Worm (Caenorhabditis elegans): ENCODE results near the gene F32H5.1.
A peak's percentile ranks its signal among the peaks of the same experiment; 100 is the strongest.

The F32H5.1 gene

DNA sequence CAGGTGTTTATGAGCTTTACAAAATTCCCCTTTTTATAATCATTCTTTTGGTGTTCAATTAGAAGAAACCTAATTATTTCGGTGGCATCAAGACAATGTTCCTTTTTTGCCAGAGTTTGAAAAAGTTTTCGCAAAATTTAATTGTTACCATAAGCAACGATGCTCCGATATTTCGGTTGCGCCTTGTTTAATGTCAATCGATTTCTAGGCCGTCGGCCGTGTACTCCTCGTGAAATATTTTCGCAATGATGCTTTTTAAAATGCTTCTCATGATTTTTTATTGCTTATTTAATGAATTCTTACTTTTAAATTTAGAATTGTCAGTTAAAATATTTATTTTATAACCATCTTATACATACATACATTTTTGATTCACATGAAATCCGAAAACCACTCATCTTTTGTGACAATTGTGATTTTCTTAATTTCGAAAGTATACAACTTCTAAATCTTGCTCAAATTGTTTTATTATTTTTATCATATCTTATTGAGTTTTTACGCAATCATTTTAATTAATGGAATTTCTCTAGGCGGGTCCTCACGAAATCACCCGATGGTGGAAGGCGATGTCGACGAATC, 44.7 kb downstream of the F32H5.1 start, which contains the start of gene C50B6.3 (continued):
- TF ChIP-seq lin-38 (GFP tag; IDR thresholded peaks at IDR 0.05) (peak; percentile 71), nhr-237 (tag; optimal IDR thresholded peaks at IDR 0.05) (no peak)

DNA sequence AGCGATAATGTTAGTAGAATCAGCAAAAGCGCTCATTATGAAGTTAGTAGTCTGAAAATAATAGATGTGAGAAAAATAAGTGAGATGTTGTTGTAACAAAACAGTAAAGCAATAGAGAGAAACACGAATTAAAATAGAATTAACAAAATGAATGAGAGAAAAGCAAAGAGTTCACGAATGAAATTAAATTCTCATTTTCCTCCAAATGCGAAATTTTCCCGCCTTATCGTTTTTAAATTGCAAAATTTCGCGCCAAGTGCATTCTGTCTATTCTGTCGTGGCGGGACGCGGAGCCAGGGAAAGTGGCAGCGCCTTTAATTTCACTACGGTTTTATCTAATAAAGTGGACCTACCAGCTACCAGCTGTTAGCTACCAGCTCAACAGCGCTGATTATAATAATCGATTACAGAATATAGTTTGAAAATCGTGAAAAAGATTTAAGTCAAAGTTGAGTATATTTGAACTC, 45.6 kb downstream of the F32H5.1 start, which contains the start of gene nasp-2:
TSS of gene nasp-2 (minus strand) at position 51 of the 467 bp plus-strand sequence.
- TF ChIP-seq ctbp-1 (GFP tag; IDR thresholded peaks at IDR 0.05) = no peak
- TF ChIP-seq hlh-11 (tag; optimal IDR thresholded peaks at IDR 0.05) = no peak
- peak; percentile 51; the same call in 1 of the 2 replicates for TF ChIP-seq ZK337.2 (GFP tag; IDR thresholded peaks at IDR 0.05)
- no peak for TF ChIP-seq gei-8 (GFP tag; optimal IDR thresholded peaks at IDR 0.05)
- TF ChIP-seq attf-4 (tag; optimal IDR thresholded peaks at IDR 0.05) = no peak
- TF ChIP-seq nhr-111 (GFP tag; optimal IDR thresholded peaks at IDR 0.05) = no peak
- no peak for TF ChIP-seq php-3 (GFP tag; IDR thresholded peaks at IDR 0.05)
- no peak for TF ChIP-seq daf-12 (tag; optimal IDR thresholded peaks at IDR 0.05)
- TF ChIP-seq mdt-29 (GFP tag; IDR thresholded peaks at IDR 0.05) = no peak
- no peak for TF ChIP-seq F44E2.7 (GFP tag; IDR thresholded peaks at IDR 0.05)
- no peak for TF ChIP-seq daf-16 (GFP tag; optimal IDR thresholded peaks at IDR 0.05)
- TF ChIP-seq daf-16 (tag; optimal IDR thresholded peaks at IDR 0.05) = no peak
- 0 out of 2 replicates have a peak, but pooled peaks have one; percentile 8 for TF ChIP-seq tra-1 (GFP tag; IDR thresholded peaks at IDR 0.05)
- TF ChIP-seq F37D6.2 (tag; optimal IDR thresholded peaks at IDR 0.05) = no peak
- no peak for TF ChIP-seq mep-1 (tag; optimal IDR thresholded peaks at IDR 0.05)
- TF ChIP-seq fos-1 (tag; optimal IDR thresholded peaks at IDR 0.05) = no peak
- no peak for TF ChIP-seq cey-2 (tag; optimal IDR thresholded peaks at IDR 0.05; ENCODE audit: borderline replicate concordance, insufficient read depth)
- no peak for TF ChIP-seq D1046.2 (GFP tag; IDR thresholded peaks at IDR 0.05)
- TF ChIP-seq mes-2 (tag; optimal IDR thresholded peaks at IDR 0.05; ENCODE audit: poor library complexity, severe bottlenecking) = peak; percentile 63
- TF ChIP-seq aha-1 (tag) = no peak
- TF ChIP-seq hlh-30 (tag; optimal IDR thresholded peaks at IDR 0.05; ENCODE audit: insufficient read depth) = no peak
- TF ChIP-seq unc-62 (GFP tag; optimal IDR thresholded peaks at IDR 0.05 in 1 of 2) = no peak
- TF ChIP-seq unc-62 (tag; optimal IDR thresholded peaks at IDR 0.05) = no peak
- TF ChIP-seq daf-19 (GFP tag; conservative IDR thresholded peaks at IDR 0.05) = no peak
- TF ChIP-seq dmd-6 (GFP tag; IDR thresholded peaks at IDR 0.05) = no peak
- TF ChIP-seq T26A8.4 (GFP tag; IDR thresholded peaks at IDR 0.05) = no peak
- TF ChIP-seq R02D3.7 (tag; optimal IDR thresholded peaks at IDR 0.05) = no peak
- no peak for TF ChIP-seq arid-1 (GFP tag; conservative IDR thresholded peaks at IDR 0.05)
- no peak for TF ChIP-seq sdz-12 (GFP tag; optimal IDR thresholded peaks at IDR 0.05)
- no peak for TF ChIP-seq nhr-11 (tag; optimal IDR thresholded peaks at IDR 0.05)
- TF ChIP-seq egl-43 (GFP tag; IDR thresholded peaks at IDR 0.05) = no peak
- TF ChIP-seq mxl-2 (GFP tag; conservative IDR thresholded peaks at IDR 0.05) = no peak
- no peak for TF ChIP-seq madf-5 (GFP tag; IDR thresholded peaks at IDR 0.05)
- TF ChIP-seq F10B5.3 (tag; optimal IDR thresholded peaks at IDR 0.05) = no peak
- TF ChIP-seq lin-29 (GFP tag; IDR thresholded peaks at IDR 0.05) = no peak
- no peak for TF ChIP-seq Y75B8A.6 (GFP tag; IDR thresholded peaks at IDR 0.05)
- TF ChIP-seq dpl-1 (GFP tag; optimal IDR thresholded peaks at IDR 0.05) = peak; percentile 63
- peak; percentile 77 for TF ChIP-seq nhr-6 (tag; optimal IDR thresholded peaks at IDR 0.05)
- TF ChIP-seq hmg-1.1 (GFP tag; IDR thresholded peaks at IDR 0.05) = no peak
- no peak for TF ChIP-seq spr-3 (GFP tag; optimal IDR thresholded peaks at IDR 0.05)
- TF ChIP-seq lin-15B (tag; optimal IDR thresholded peaks at IDR 0.05) = no peak
- TF ChIP-seq T20F7.1 (GFP tag; optimal IDR thresholded peaks at IDR 0.05) = peak; percentile 81
- TF ChIP-seq ceh-62 (tag; optimal IDR thresholded peaks at IDR 0.05) = no peak
- TF ChIP-seq zip-11 (GFP tag; IDR thresholded peaks at IDR 0.05) = no peak
- TF ChIP-seq lin-38 (GFP tag; IDR thresholded peaks at IDR 0.05) = peak; percentile 79
- no peak for TF ChIP-seq set-16 (GFP tag; IDR thresholded peaks at IDR 0.05)
- no peak for TF ChIP-seq saeg-2 (GFP tag; IDR thresholded peaks at IDR 0.05)
- no peak for TF ChIP-seq mdl-1 (tag; optimal IDR thresholded peaks at IDR 0.05)

Measured in whole organism, L4 larva.